Worm (Caenorhabditis elegans) whole organism, late embryonic: ENCODE measurements around the gene prdx-6.

Experiments
- Y22D7AL.16 ChIP-seq: sonication (generic microtip); optimal IDR thresholded peaks from 2 replicates; lab custom pipeline; 2016; ENCODE audit warnings: missing genetic modification characterization, missing compliant biosample characterization
- ceh-14 ChIP-seq: sonication (generic microtip); optimal IDR thresholded peaks from 2 replicates; lab custom pipeline; 2016; ENCODE audit warnings: missing genotype, missing genetic modification characterization, missing compliant biosample characterization
- ceh-24 ChIP-seq: sonication (generic microtip); optimal IDR thresholded peaks from 2 replicates; lab custom pipeline; 2016; ENCODE audit warnings: mild to moderate bottlenecking, missing genetic modification characterization, missing compliant biosample characterization
- ceh-48 ChIP-seq: sonication (generic microtip); optimal IDR thresholded peaks from 2 replicates; lab custom pipeline; 2016; ENCODE audit warnings: missing genetic modification characterization, inconsistent platforms, missing compliant biosample characterization
- eyg-1 ChIP-seq: sonication (generic microtip); optimal IDR thresholded peaks from 2 replicates; lab custom pipeline; 2016; ENCODE audit warnings: missing genotype, missing genetic modification characterization, missing compliant biosample characterization
- gmeb-2 ChIP-seq: sonication (generic microtip); optimal IDR thresholded peaks from 2 replicates; lab custom pipeline; 2016; ENCODE audit warnings: missing genetic modification characterization, inconsistent platforms, missing compliant biosample characterization
- odd-2 ChIP-seq: sonication (generic microtip); optimal IDR thresholded peaks from 2 replicates; lab custom pipeline; 2017; ENCODE audit warnings: antibody characterized with exemption, mild to moderate bottlenecking, missing genetic modification characterization, missing compliant biosample characterization

DNA sequence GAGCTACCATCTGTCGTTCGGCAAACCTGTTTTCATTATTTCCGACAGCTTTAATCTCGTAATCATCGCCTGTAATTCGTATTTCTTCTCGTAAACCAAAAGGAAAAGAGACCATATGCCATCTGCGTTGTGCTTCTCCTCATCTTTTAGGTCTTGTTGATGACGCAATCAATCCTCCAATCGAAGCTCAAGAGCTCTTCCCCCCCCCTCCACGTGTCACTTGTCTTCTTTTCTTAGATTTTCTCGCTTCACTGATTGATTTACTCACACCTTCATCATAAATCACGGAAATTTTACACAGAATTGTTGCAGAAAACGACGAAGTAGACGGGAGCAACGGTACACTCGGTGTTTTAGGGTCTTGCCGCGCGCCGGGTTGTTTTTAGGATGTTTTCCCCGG, 39.7 kb upstream of the prdx-6 start, which contains the start of gene tcl-2:
- TF ChIP-seq gmeb-2 (no peak), ceh-48 (no peak), Y22D7AL.16 (tag; lab: Kevin White, UChicago) (no peak), eyg-1 (tag; lab: Kevin White, UChicago) (no peak), ceh-14 (tag; lab: Kevin White, UChicago) (no peak), ceh-24 (tag; lab: Kevin White, UChicago) (no peak), odd-2 (no peak)
